Worm (Caenorhabditis elegans): Measurements from ENCODE around the gene chdh-1.

DNA sequence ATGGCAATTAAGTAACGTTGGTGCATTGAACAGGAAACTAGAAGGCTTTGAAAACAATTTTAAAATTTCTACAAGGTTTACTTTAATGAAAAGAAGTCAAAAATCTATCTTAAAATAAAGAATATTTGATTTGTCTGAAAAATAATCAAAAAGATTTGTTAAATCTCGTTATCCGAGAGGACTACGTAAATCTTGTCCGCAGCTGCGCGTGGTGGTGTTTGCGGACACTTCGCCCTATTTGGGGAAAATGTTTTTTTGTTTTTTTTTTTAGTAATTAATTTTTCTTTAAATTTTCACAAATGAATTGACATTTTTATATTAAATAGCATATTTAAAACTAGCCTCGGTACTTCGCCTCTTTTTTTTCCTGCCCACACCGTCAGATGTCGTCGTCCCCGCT lies 14.8 kb downstream of the chdh-1 start:
- TF ChIP-seq elt-1 (tag; optimal IDR thresholded peaks at IDR 0.05) = no peak
- TF ChIP-seq unc-62 (GFP tag; optimal IDR thresholded peaks at IDR 0.05) = no peak
- no peak for TF ChIP-seq mdl-1 (tag; optimal IDR thresholded peaks at IDR 0.05)
- TF ChIP-seq lsy-12 (tag; optimal IDR thresholded peaks at IDR 0.05) = no peak
